Worm (Caenorhabditis elegans) whole organism, L3 larva: Measurements from ENCODE around the gene cdgs-1.

Experiments used
- R02D3.7 ChIP-seq: fragments of 150-350 bp; optimal IDR thresholded peaks from 2 replicates; lab custom pipeline; 2014; ENCODE audit warnings: missing biosample characterization, missing genetic modification characterization
- ZK546.5 ChIP-seq: sonication (generic microtip); optimal IDR thresholded peaks from 2 replicates; lab custom pipeline; 2017; ENCODE audit warnings: missing biosample characterization, missing genetic modification characterization
- aly-2 ChIP-seq: fragments of 150-350 bp; optimal IDR thresholded peaks from 2 replicates; lab custom pipeline; 2014; ENCODE audit warnings: missing biosample characterization, missing genetic modification characterization
- ama-1 ChIP-seq: fragments of 150-350 bp; optimal IDR thresholded peaks from 2 replicates; lab custom pipeline; 2018
- ceh-16 ChIP-seq: sonication (generic microtip); optimal IDR thresholded peaks from 2 replicates; lab custom pipeline; 2017; ENCODE audit warnings: missing biosample characterization, missing genetic modification characterization
- ceh-28 ChIP-seq: fragments of 150-350 bp; optimal IDR thresholded peaks from 2 replicates; lab custom pipeline; 2014; ENCODE audit warnings: missing biosample characterization, missing genetic modification reagents, missing genetic modification characterization
- ceh-9 ChIP-seq: sonication (generic microtip); optimal IDR thresholded peaks from 2 replicates; lab custom pipeline; 2018; ENCODE audit warnings: missing biosample characterization, missing genetic modification characterization
- daf-12 ChIP-seq: fragments of 150-350 bp; optimal IDR thresholded peaks from 2 replicates; lab custom pipeline; 2014; ENCODE audit warnings: missing biosample characterization, missing genetic modification reagents, missing genetic modification characterization
- egl-27 ChIP-seq: sonication (generic microtip); optimal IDR thresholded peaks from 4 replicates; lab custom pipeline; 2017; ENCODE audit warnings: missing biosample characterization, missing genetic modification reagents, missing genetic modification characterization
- egl-5 ChIP-seq: fragments of 150-350 bp; optimal IDR thresholded peaks from 2 replicates; lab custom pipeline; 2017; ENCODE audit warnings: missing biosample characterization, missing genetic modification reagents, missing genetic modification characterization, inconsistent platforms
- elt-1 ChIP-seq: fragments of 150-350 bp; optimal IDR thresholded peaks from 2 replicates; lab custom pipeline; 2014; ENCODE audit warnings: missing biosample characterization, missing genetic modification characterization
- elt-2 ChIP-seq: sonication (generic microtip); optimal IDR thresholded peaks from 2 replicates; lab custom pipeline; 2016; ENCODE audit warnings: missing genetic modification reagents, mild to moderate bottlenecking, missing genetic modification characterization, missing compliant biosample characterization
- elt-3 ChIP-seq, 3 experiments: fragments of 150-350 bp in 1 of 3; sonication (generic microtip) in 2 of 3; optimal IDR thresholded peaks; 2 replicates in 2 of 3; 4 replicates in 1 of 3; lab custom pipeline; 2014 to 2017; ENCODE audit warnings: missing biosample characterization in 3 of 3, missing genetic modification characterization in 3 of 3
- fkh-2 ChIP-seq: fragments of 150-350 bp; optimal IDR thresholded peaks from 2 replicates; lab custom pipeline; 2014; ENCODE audit warnings: missing biosample characterization, missing genetic modification reagents, missing genetic modification characterization
- fos-1 ChIP-seq: fragments of 150-350 bp; optimal IDR thresholded peaks from 2 replicates; lab custom pipeline; 2014; ENCODE audit warnings: missing biosample characterization, missing genetic modification characterization
- jun-1 ChIP-seq: fragments of 150-350 bp; optimal IDR thresholded peaks from 2 replicates; lab custom pipeline; 2014; ENCODE audit warnings: missing biosample characterization, missing genetic modification reagents, missing genetic modification characterization
- lin-39 ChIP-seq: fragments of 150-350 bp; optimal IDR thresholded peaks from 2 replicates; lab custom pipeline; 2018; ENCODE audit warnings: missing biosample characterization, missing genetic modification reagents, missing genetic modification characterization
- lsy-12 ChIP-seq: sonication (generic microtip); optimal IDR thresholded peaks from 2 replicates; lab custom pipeline; 2016; ENCODE audit warnings: mild to moderate bottlenecking, missing genetic modification characterization, missing compliant biosample characterization
- mdl-1 ChIP-seq: fragments of 150-350 bp; optimal IDR thresholded peaks from 2 replicates; lab custom pipeline; 2014; ENCODE audit warnings: missing biosample characterization, missing genetic modification characterization
- mml-1 ChIP-seq: fragments of 150-350 bp; sonication (generic microtip); optimal IDR thresholded peaks from 3 replicates; lab custom pipeline; 2014; ENCODE audit warnings: missing biosample characterization, missing genetic modification characterization
- nfya-1 ChIP-seq: sonication (generic microtip); optimal IDR thresholded peaks from 2 replicates; lab custom pipeline; 2017; ENCODE audit warnings: missing genetic modification characterization, mild to moderate bottlenecking, missing compliant biosample characterization, antibody characterized with exemption, moderate library complexity; ENCODE audit not compliant: insufficient read depth
- nhr-11 ChIP-seq: fragments of 150-350 bp; optimal IDR thresholded peaks from 2 replicates; lab custom pipeline; 2014; ENCODE audit warnings: missing biosample characterization, missing genetic modification characterization
- nhr-25 ChIP-seq: sonication (generic microtip); optimal IDR thresholded peaks from 2 replicates; lab custom pipeline; 2017; ENCODE audit warnings: missing biosample characterization, missing genetic modification characterization
- nhr-43 ChIP-seq: sonication (generic microtip); optimal IDR thresholded peaks from 2 replicates; lab custom pipeline; 2016; ENCODE audit warnings: mild to moderate bottlenecking, missing genetic modification characterization, missing compliant biosample characterization; ENCODE audit not compliant: poor library complexity, severe bottlenecking
- nhr-76 ChIP-seq: fragments of 150-350 bp; sonication (generic microtip); optimal IDR thresholded peaks from 5 replicates; lab custom pipeline; 2014; ENCODE audit warnings: missing biosample characterization, missing genetic modification characterization
- nhr-77 ChIP-seq: fragments of 150-350 bp; optimal IDR thresholded peaks from 2 replicates; lab custom pipeline; 2014; ENCODE audit warnings: missing biosample characterization, missing genetic modification characterization
- pha-4 ChIP-seq: fragments of 150-350 bp; optimal IDR thresholded peaks from 2 replicates; lab custom pipeline; 2014; ENCODE audit warnings: missing biosample characterization, missing genetic modification reagents, missing genetic modification characterization
- pqm-1 ChIP-seq: fragments of 150-350 bp; optimal IDR thresholded peaks from 2 replicates; lab custom pipeline; 2017; ENCODE audit warnings: missing biosample characterization, missing genetic modification characterization, inconsistent platforms
- sea-2 ChIP-seq: fragments of 150-350 bp; sonication (generic microtip); optimal IDR thresholded peaks from 4 replicates; lab custom pipeline; 2014; ENCODE audit warnings: missing biosample characterization, missing genetic modification reagents, missing genetic modification characterization
- skn-1 ChIP-seq: fragments of 150-350 bp; optimal IDR thresholded peaks from 2 replicates; lab custom pipeline; 2014; ENCODE audit warnings: missing biosample characterization, missing genetic modification characterization
- snpc-4 ChIP-seq: fragments of 150-350 bp; optimal IDR thresholded peaks from 2 replicates; lab custom pipeline; 2014; ENCODE audit warnings: missing biosample characterization, missing genetic modification characterization
- tbx-2 ChIP-seq: sonication (generic microtip); optimal IDR thresholded peaks from 2 replicates; lab custom pipeline; 2016; ENCODE audit warnings: mild to moderate bottlenecking, missing genetic modification characterization, missing compliant biosample characterization
- unc-62 ChIP-seq: fragments of 150-350 bp; sonication (generic microtip); optimal IDR thresholded peaks from 4 replicates; lab custom pipeline; 2014; ENCODE audit warnings: missing biosample characterization, missing genetic modification reagents, missing genetic modification characterization
- zag-1 ChIP-seq: fragments of 150-350 bp; optimal IDR thresholded peaks from 2 replicates; lab custom pipeline; 2014; ENCODE audit warnings: missing biosample characterization, missing genetic modification characterization
- ztf-4 ChIP-seq: fragments of 150-350 bp; optimal IDR thresholded peaks from 2 replicates; lab custom pipeline; 2014; ENCODE audit warnings: missing biosample characterization, missing genetic modification characterization

Gene cdgs-1

ce11 chrIV:7816402-7817102 lies 1.0 kb upstream of the cdgs-1 start:
- TF ChIP-seq nhr-43 (tag; lab: Kevin White, UChicago) (peak; percentile 38), nfya-1 (tag; lab: Kevin White, UChicago) (peak; percentile 11), zag-1 (no peak), egl-5 (peak; percentile 80), unc-62 (no peak), pha-4 (tag; lab: Kevin White, UChicago) (peak; percentile 4)
- TF ChIP-seq, all 47 proteins: peak for 4

ce11 chrIV:7812709-7813108 lies 2.8 kb downstream of the cdgs-1 start, which contains the start of gene zgpa-1:
Gene zgpa-1 (minus strand): TSS chrIV:7812809.
- no peak for TF ChIP-seq mml-1
- TF ChIP-seq, all 47 proteins: peak for 0

- TF ChIP-seq ceh-16 (tag; lab: Kevin White, UChicago) (no peak), elt-1 (peak; percentile 83), nhr-76 (no peak)
Observed at ce11 chrIV:7808583-7808982, 7.0 kb downstream of the cdgs-1 start, which contains the start of gene C33H5.1. Gene C33H5.1 (plus strand): TSS chrIV:7808912.

ce11 chrIV:7804740-7805139 lies 10.8 kb downstream of the cdgs-1 start, which contains the start of gene C33H5.2:
Gene C33H5.2 (plus strand): TSS chrIV:7805040.
- TF ChIP-seq elt-3 (tag; optimal IDR thresholded peaks at IDR 0.05; lab: Kevin White, UChicago) (no peak), egl-27 (tag; lab: Kevin White, UChicago) (no peak), sea-2 (GFP tag; lab: Kevin White, UChicago) (no peak), nhr-43 (tag; lab: Kevin White, UChicago) (no peak), lin-39 (tag; lab: Kevin White, UChicago) (no peak), nhr-77 (no peak), elt-2 (tag; lab: Kevin White, UChicago) (no peak), ceh-16 (tag; lab: Kevin White, UChicago) (no peak), ztf-4 (tag; lab: Kevin White, UChicago) (no peak)

ce11 chrIV:7803250-7803649 lies 12.3 kb downstream of the cdgs-1 start, which contains the start of gene C33H5.16:
Gene C33H5.16 (minus strand): TSS chrIV:7803350.
- TF ChIP-seq jun-1 (tag; lab: Kevin White, UChicago) (no peak), nhr-11 (tag; lab: Kevin White, UChicago) (no peak), daf-12 (tag; lab: Kevin White, UChicago) (no peak), R02D3.7 (tag; lab: Kevin White, UChicago) (no peak)

ce11 chrIV:7800338-7800737 lies 15.2 kb downstream of the cdgs-1 start:
- TF ChIP-seq skn-1 (tag; lab: Kevin White, UChicago) (no peak), ceh-9 (tag; lab: Kevin White, UChicago) (no peak), nhr-77 (no peak), lsy-12 (tag; lab: Kevin White, UChicago) (no peak), fkh-2 (tag; lab: Kevin White, UChicago) (no peak), nhr-25 (tag; lab: Kevin White, UChicago) (no peak), egl-5 (no peak), ama-1 (lab: Kevin White, UChicago) (no peak), pqm-1 (tag; lab: Kevin White, UChicago) (no peak), ztf-4 (tag; lab: Kevin White, UChicago) (no peak), mdl-1 (tag; lab: Kevin White, UChicago) (no peak), tbx-2 (tag; lab: Kevin White, UChicago) (no peak), aly-2 (no peak), ZK546.5 (tag; lab: Kevin White, UChicago) (no peak), pha-4 (tag; lab: Kevin White, UChicago) (no peak), snpc-4 (tag; lab: Kevin White, UChicago) (no peak), ceh-28 (no peak), fos-1 (tag; lab: Kevin White, UChicago) (no peak), lin-39 (tag; lab: Kevin White, UChicago) (no peak)
